Worm (Caenorhabditis elegans): Measurements from ENCODE around the gene C02H6.1.
"Not testable (repeated sequence)": the region's sequence is repeated elsewhere in the genome, so short reads cannot be mapped to it uniquely, and the experiment has no call there.

C02H6.1 gene

ce11 chrV:7352186-7353053 lies 37.3 kb downstream of the C02H6.1 start, which contains the start of the genes srh-231 and srh-275:
Gene srh-231 (minus strand): TSS chrV:7352236.
Gene srh-275 (plus strand): TSS chrV:7353003.
- no peak for TF ChIP-seq mdl-1 (tag; optimal IDR thresholded peaks at IDR 0.05)
- TF ChIP-seq eor-1 (tag; optimal IDR thresholded peaks at IDR 0.05), result no peak
- no peak for TF ChIP-seq R02D3.7 (tag; optimal IDR thresholded peaks at IDR 0.05)
- TF ChIP-seq egl-27 (tag; optimal IDR thresholded peaks at IDR 0.05), result no peak
- no peak for TF ChIP-seq nhr-12 (tag; optimal IDR thresholded peaks at IDR 0.05)
- TF ChIP-seq elt-3 (tag; optimal IDR thresholded peaks at IDR 0.05), result no peak
- no peak for TF ChIP-seq ceh-82 (tag; optimal IDR thresholded peaks at IDR 0.05)
- TF ChIP-seq sea-2 (GFP tag; optimal IDR thresholded peaks at IDR 0.05), result no peak
- no peak for TF ChIP-seq ceh-16 (tag; optimal IDR thresholded peaks at IDR 0.05)
- no peak for TF ChIP-seq ZK546.5 (tag; optimal IDR thresholded peaks at IDR 0.05)
- no peak for TF ChIP-seq nhr-25 (tag; optimal IDR thresholded peaks at IDR 0.05)
- no peak for TF ChIP-seq nhr-23 (tag; optimal IDR thresholded peaks at IDR 0.05)
- no peak for TF ChIP-seq aly-2 (tag; optimal IDR thresholded peaks at IDR 0.05)
- TF ChIP-seq nhr-237 (tag; optimal IDR thresholded peaks at IDR 0.05), result no peak
- TF ChIP-seq ztf-4 (tag; optimal IDR thresholded peaks at IDR 0.05), result no peak
- no peak for TF ChIP-seq nhr-43 (tag; optimal IDR thresholded peaks at IDR 0.05; ENCODE audit: poor library complexity, severe bottlenecking)

- TF ChIP-seq ama-1 (optimal IDR thresholded peaks at IDR 0.05) (no peak), skn-1 (tag; optimal IDR thresholded peaks at IDR 0.05) (no peak), fkh-2 (tag; optimal IDR thresholded peaks at IDR 0.05) (no peak)
Observed at ce11 chrV:7349541-7349940, 40.1 kb downstream of the C02H6.1 start, which contains the start of gene nhr-149. Gene nhr-149 (minus strand): TSS chrV:7349641.

- not testable (repeated sequence) for TF ChIP-seq jun-1, ztf-11, fkh-2 (tag; optimal IDR thresholded peaks at IDR 0.05)
Observed at ce11 chrV:7345494-7345893, 44.2 kb downstream of the C02H6.1 start, which contains the start of gene nhr-147. Gene nhr-147 (plus strand): TSS chrV:7345794.

ce11 chrV:7343522-7343921 lies 46.1 kb downstream of the C02H6.1 start, which contains the start of gene srh-244:
Gene srh-244 (plus strand): TSS chrV:7343822.
- TF ChIP-seq ceh-82 (tag; optimal IDR thresholded peaks at IDR 0.05) (no peak), fkh-2 (tag; optimal IDR thresholded peaks at IDR 0.05) (no peak), ztf-11 (tag; optimal IDR thresholded peaks at IDR 0.05) (no peak), nfya-1 (tag; optimal IDR thresholded peaks at IDR 0.05; ENCODE audit: insufficient read depth) (no peak), ceh-16 (tag; optimal IDR thresholded peaks at IDR 0.05) (no peak), nhr-12 (tag; optimal IDR thresholded peaks at IDR 0.05) (no peak), sea-2 (GFP tag; optimal IDR thresholded peaks at IDR 0.05) (no peak), nhr-43 (tag; optimal IDR thresholded peaks at IDR 0.05; ENCODE audit: poor library complexity, severe bottlenecking) (no peak), nhr-237 (tag; optimal IDR thresholded peaks at IDR 0.05) (no peak), mml-1 (tag; optimal IDR thresholded peaks at IDR 0.05) (no peak), elt-3 (tag; optimal IDR thresholded peaks at IDR 0.05) (no peak), ZK546.5 (tag; optimal IDR thresholded peaks at IDR 0.05) (no peak), egl-5 (tag; optimal IDR thresholded peaks at IDR 0.05) (no peak), elt-2 (tag; optimal IDR thresholded peaks at IDR 0.05) (no peak), aly-2 (tag; optimal IDR thresholded peaks at IDR 0.05) (no peak), zag-1 (tag; optimal IDR thresholded peaks at IDR 0.05) (no peak), mdl-1 (tag; optimal IDR thresholded peaks at IDR 0.05) (no peak), ceh-28 (tag; optimal IDR thresholded peaks at IDR 0.05) (no peak), nhr-67 (tag; optimal IDR thresholded peaks at IDR 0.05) (no peak)

ce11 chrV:7341942-7342341 lies 47.7 kb downstream of the C02H6.1 start, which contains the start of the genes nhr-263 and nhr-148:
Gene nhr-263 (minus strand): TSS chrV:7342042.
Gene nhr-148 (plus strand): TSS chrV:7342156.
- no peak for TF ChIP-seq unc-62 (GFP tag; optimal IDR thresholded peaks at IDR 0.05)
- no peak for TF ChIP-seq fkh-2 (tag; optimal IDR thresholded peaks at IDR 0.05)
- peak; percentile 43 for TF ChIP-seq nhr-25 (tag; optimal IDR thresholded peaks at IDR 0.05)

- no peak for TF ChIP-seq lin-39 (tag; optimal IDR thresholded peaks at IDR 0.05)
- TF ChIP-seq pqm-1 (tag; optimal IDR thresholded peaks at IDR 0.05), result no peak
- TF ChIP-seq nhr-76 (tag; optimal IDR thresholded peaks at IDR 0.05), result no peak
- TF ChIP-seq fkh-2 (tag; optimal IDR thresholded peaks at IDR 0.05), result no peak
- TF ChIP-seq zag-1 (tag; optimal IDR thresholded peaks at IDR 0.05), result no peak
- no peak for TF ChIP-seq R02D3.7 (tag; optimal IDR thresholded peaks at IDR 0.05)
- TF ChIP-seq elt-1 (tag; optimal IDR thresholded peaks at IDR 0.05), result no peak
- TF ChIP-seq nfya-1 (tag; optimal IDR thresholded peaks at IDR 0.05; ENCODE audit: insufficient read depth), result no peak
- no peak for TF ChIP-seq fkh-10 (GFP tag; optimal IDR thresholded peaks at IDR 0.05)
- no peak for TF ChIP-seq snpc-4 (tag; optimal IDR thresholded peaks at IDR 0.05)
- TF ChIP-seq unc-62 (GFP tag; optimal IDR thresholded peaks at IDR 0.05), result no peak
- no peak for TF ChIP-seq nhr-23 (tag; optimal IDR thresholded peaks at IDR 0.05)
- TF ChIP-seq ztf-4 (tag; optimal IDR thresholded peaks at IDR 0.05), result no peak
- no peak for TF ChIP-seq egl-5 (tag; optimal IDR thresholded peaks at IDR 0.05)
- no peak for TF ChIP-seq ama-1 (optimal IDR thresholded peaks at IDR 0.05)
Observed at ce11 chrV:7339831-7340230, 49.8 kb downstream of the C02H6.1 start, which contains the start of gene srh-187. Gene srh-187 (minus strand): TSS chrV:7339931.

Measured in whole organism, L3 larva.